Fruit fly (Drosophila melanogaster): ENCODE measurements around the gene CG5961.

The CG5961 gene

DNA sequence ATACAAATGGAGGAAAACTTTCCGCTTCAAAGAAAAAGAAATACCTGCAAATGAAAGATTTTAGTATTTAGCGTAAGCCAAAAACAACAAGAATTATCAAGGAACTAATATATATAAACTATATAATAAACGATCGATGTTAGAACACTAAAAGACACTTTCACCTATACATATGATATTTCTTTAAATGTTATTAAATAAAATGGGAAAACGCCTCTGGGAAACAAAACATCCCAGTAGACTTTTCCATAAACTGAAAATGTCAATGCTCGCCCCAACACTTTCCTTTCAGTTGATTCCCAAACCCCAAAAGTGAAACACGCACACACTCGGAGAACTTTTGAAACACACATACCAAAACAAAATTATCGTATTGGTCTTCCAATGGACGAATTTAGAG lies 12.7 kb downstream of the CG5961 start, which contains the start of gene vrs:
Gene vrs, plus strand, starts transcription at position 301 of the 400 bp plus-strand sequence.
- no peak for TF ChIP-seq ovo (GFP tag; optimal IDR thresholded peaks at IDR 0.05)
- no peak for TF ChIP-seq Mnt (GFP tag; optimal IDR thresholded peaks at IDR 0.05)
- TF ChIP-seq CG11617 (GFP tag; optimal IDR thresholded peaks at IDR 0.05): no peak
- no peak for TF ChIP-seq bab1 (GFP tag; optimal IDR thresholded peaks at IDR 0.05)
- TF ChIP-seq CG14711 (tag; optimal IDR thresholded peaks at IDR 0.05): no peak
- no peak for TF ChIP-seq toe (GFP tag; optimal IDR thresholded peaks at IDR 0.05)
- no peak for TF ChIP-seq tj (GFP tag; optimal IDR thresholded peaks at IDR 0.05)
- TF ChIP-seq cic (GFP tag; optimal IDR thresholded peaks at IDR 0.05): no peak
- TF ChIP-seq CG7101 (tag; optimal IDR thresholded peaks at IDR 0.05): no peak
- no peak for TF ChIP-seq cnc (optimal IDR thresholded peaks at IDR 0.05)
- no peak for TF ChIP-seq CG12768 (GFP tag; optimal IDR thresholded peaks at IDR 0.05)

dm6 chr3R:12445468-12445867 lies 14.6 kb downstream of the CG5961 start:
- TF ChIP-seq CG7045 (GFP tag; optimal IDR thresholded peaks at IDR 0.05) (no peak), pad (GFP tag; optimal IDR thresholded peaks at IDR 0.05) (no peak), tj (GFP tag; optimal IDR thresholded peaks at IDR 0.05) (no peak), Crg-1 (GFP tag; optimal IDR thresholded peaks at IDR 0.05) (no peak), Hr96 (GFP tag; optimal IDR thresholded peaks at IDR 0.05) (no peak), cnc (optimal IDR thresholded peaks at IDR 0.05) (no peak), toe (GFP tag; optimal IDR thresholded peaks at IDR 0.05) (no peak), CG33017 (tag; optimal IDR thresholded peaks at IDR 0.05) (no peak), kay (GFP tag; ENCODE audit: borderline replicate concordance) (no peak), CG5204 (GFP tag; optimal IDR thresholded peaks at IDR 0.05) (no peak), bab1 (GFP tag; optimal IDR thresholded peaks at IDR 0.05) (no peak), cic (GFP tag; optimal IDR thresholded peaks at IDR 0.05) (no peak), ovo (GFP tag; optimal IDR thresholded peaks at IDR 0.05) (no peak)

dm6 chr3R:12443769-12444168 lies 16.3 kb downstream of the CG5961 start:
- TF ChIP-seq tj (GFP tag; optimal IDR thresholded peaks at IDR 0.05): peak; percentile 74
- no peak for TF ChIP-seq pad (GFP tag; optimal IDR thresholded peaks at IDR 0.05)
- no peak for TF ChIP-seq CG12768 (GFP tag; optimal IDR thresholded peaks at IDR 0.05)
- TF ChIP-seq CG14711 (tag; optimal IDR thresholded peaks at IDR 0.05): no peak
- no peak for TF ChIP-seq Clk (GFP tag; optimal IDR thresholded peaks at IDR 0.05)
- no peak for TF ChIP-seq ovo (GFP tag; optimal IDR thresholded peaks at IDR 0.05)
- TF ChIP-seq CG7101 (tag; optimal IDR thresholded peaks at IDR 0.05): no peak
- TF ChIP-seq Crg-1 (GFP tag; optimal IDR thresholded peaks at IDR 0.05): no peak

DNA sequence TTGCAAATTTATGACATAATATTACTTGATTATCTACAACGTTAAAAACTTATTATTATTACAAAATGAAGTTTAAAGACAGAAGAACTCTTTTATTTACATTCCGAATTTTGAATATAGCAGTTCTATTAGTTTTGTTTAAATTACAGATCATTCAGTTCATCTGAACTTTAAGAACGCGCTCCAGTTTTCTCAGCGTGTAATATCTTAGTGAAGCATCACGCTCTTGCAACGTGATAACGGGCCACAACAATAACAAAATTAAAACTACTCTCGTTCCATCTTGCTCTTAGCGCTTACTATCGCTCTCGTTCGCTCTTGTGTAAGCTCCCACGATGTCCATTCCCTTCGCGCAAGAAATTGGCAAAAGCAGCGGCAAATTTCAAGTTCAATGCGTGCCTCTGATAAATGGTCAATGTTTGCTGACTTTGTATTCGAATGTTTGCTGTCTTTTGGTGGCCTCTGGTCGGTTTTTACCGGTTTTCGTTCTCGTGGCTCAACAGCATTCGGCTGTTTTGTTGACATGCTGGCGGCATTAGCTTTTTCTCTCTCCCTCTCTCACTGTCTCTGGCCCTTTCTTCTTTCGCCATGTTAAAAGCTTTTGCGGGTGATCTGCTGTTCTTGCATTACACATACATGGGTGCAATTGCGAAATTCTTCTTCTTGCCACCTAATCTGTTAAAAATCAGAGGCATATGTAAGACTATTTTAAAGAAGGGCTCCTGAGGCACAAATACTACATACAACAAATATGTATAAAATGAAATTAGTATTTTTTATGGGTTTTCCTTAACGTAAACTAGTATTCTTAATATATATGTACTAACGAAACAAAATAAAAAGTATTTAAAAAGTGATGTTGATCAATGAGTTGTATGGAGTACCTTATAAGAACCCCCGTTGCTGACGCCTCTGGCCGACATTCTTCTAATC lies 17.2 kb downstream of the CG5961 start:
- TF ChIP-seq CG7045 (GFP tag; optimal IDR thresholded peaks at IDR 0.05): peak; percentile 78
- peak; percentile 77 for TF ChIP-seq kay (GFP tag; ENCODE audit: borderline replicate concordance)
- TF ChIP-seq bab1 (GFP tag; optimal IDR thresholded peaks at IDR 0.05): peak; percentile 85
- TF ChIP-seq CG12768 (GFP tag; optimal IDR thresholded peaks at IDR 0.05): no peak
- peak; percentile 47 for TF ChIP-seq Mnt (GFP tag; optimal IDR thresholded peaks at IDR 0.05)
- peak; percentile 85 for TF ChIP-seq CG7101 (tag; optimal IDR thresholded peaks at IDR 0.05)
- TF ChIP-seq cic (GFP tag; optimal IDR thresholded peaks at IDR 0.05): no peak
- peak; percentile 37 for TF ChIP-seq toe (GFP tag; optimal IDR thresholded peaks at IDR 0.05)
- TF ChIP-seq tj (GFP tag; optimal IDR thresholded peaks at IDR 0.05): peak; percentile 83
- no peak for TF ChIP-seq cnc (optimal IDR thresholded peaks at IDR 0.05)
- peak; percentile 59 for TF ChIP-seq ovo (GFP tag; optimal IDR thresholded peaks at IDR 0.05)
- no peak for TF ChIP-seq CG5204 (GFP tag; optimal IDR thresholded peaks at IDR 0.05)
- no peak for TF ChIP-seq Crg-1 (GFP tag; optimal IDR thresholded peaks at IDR 0.05)
- peak; percentile 65 for TF ChIP-seq Hr96 (GFP tag; optimal IDR thresholded peaks at IDR 0.05)
- peak; percentile 71 for TF ChIP-seq CG11617 (GFP tag; optimal IDR thresholded peaks at IDR 0.05)
- peak; percentile 48 for TF ChIP-seq CG1620 (GFP tag; optimal IDR thresholded peaks at IDR 0.05)
- TF ChIP-seq CG33017 (tag; optimal IDR thresholded peaks at IDR 0.05): peak; percentile 82
- peak; percentile 51 for TF ChIP-seq pad (GFP tag; optimal IDR thresholded peaks at IDR 0.05)
- peak; percentile 81 for TF ChIP-seq CG14711 (tag; optimal IDR thresholded peaks at IDR 0.05)
- TF ChIP-seq Clk (GFP tag; optimal IDR thresholded peaks at IDR 0.05): no peak

DNA sequence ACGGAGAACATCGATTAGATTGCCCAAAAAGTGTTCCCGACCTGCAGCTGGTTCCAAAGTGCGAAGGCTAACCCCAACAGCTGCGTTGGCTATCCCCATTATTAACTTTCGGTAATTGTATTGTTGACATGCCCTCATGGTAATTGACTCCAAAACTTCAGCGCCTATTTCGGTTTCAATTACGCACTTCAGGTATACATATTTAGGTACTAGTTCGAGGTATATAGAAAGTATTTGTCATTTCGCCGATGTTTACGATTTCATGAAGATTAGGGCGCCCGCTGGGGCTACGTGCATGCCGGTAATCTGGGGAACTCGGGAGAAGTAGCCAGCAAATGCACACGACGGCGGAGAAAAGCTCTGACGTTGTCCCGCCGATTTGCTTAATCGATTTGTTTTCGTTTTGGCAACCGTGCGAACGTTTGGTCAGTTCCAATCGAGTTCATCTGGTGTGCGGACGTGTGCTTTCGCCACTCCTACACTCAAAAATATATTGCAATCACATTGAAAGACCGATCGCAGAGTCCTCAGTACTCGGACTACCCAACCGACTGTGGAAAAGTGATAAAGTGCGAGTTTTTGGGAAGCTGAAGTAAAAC lies 19.0 kb downstream of the CG5961 start:
- peak; percentile 38 for TF ChIP-seq CG33017 (tag; optimal IDR thresholded peaks at IDR 0.05)
- TF ChIP-seq tj (GFP tag; optimal IDR thresholded peaks at IDR 0.05): peak; percentile 37
- no peak for TF ChIP-seq ovo (GFP tag; optimal IDR thresholded peaks at IDR 0.05)
- no peak for TF ChIP-seq cnc (optimal IDR thresholded peaks at IDR 0.05)
- peak; percentile 6 for TF ChIP-seq pad (GFP tag; optimal IDR thresholded peaks at IDR 0.05)
- TF ChIP-seq cic (GFP tag; optimal IDR thresholded peaks at IDR 0.05): peak; percentile 58
- TF ChIP-seq CG12768 (GFP tag; optimal IDR thresholded peaks at IDR 0.05): peak; percentile 79
- peak; percentile 53 for TF ChIP-seq kay (GFP tag; ENCODE audit: borderline replicate concordance)
- peak; percentile 45 for TF ChIP-seq CG7101 (tag; optimal IDR thresholded peaks at IDR 0.05)
- peak; percentile 64 for TF ChIP-seq Mnt (GFP tag; optimal IDR thresholded peaks at IDR 0.05)
- TF ChIP-seq bab1 (GFP tag; optimal IDR thresholded peaks at IDR 0.05): peak; percentile 29

Data from whole organism, adult.